Fruit fly (Drosophila melanogaster): Measurements from ENCODE around the gene CG9147.

CG9147 gene

dm6 chr2L:6045972-6046718, 19.7 kb upstream of the CG9147 start, which contains the start of gene Pfas:
Pfas (minus strand) TSS chr2L:6046050.
- TF ChIP-seq EcR (GFP tag; optimal IDR thresholded peaks at IDR 0.05): no peak
- TF ChIP-seq CG8478 (optimal IDR thresholded peaks at IDR 0.05): no peak
- no peak for TF ChIP-seq Dll (optimal IDR thresholded peaks at IDR 0.05)
- no peak for TF ChIP-seq psq (optimal IDR thresholded peaks at IDR 0.05)
- no peak for TF ChIP-seq usp (GFP tag; optimal IDR thresholded peaks at IDR 0.05)
- no peak for TF ChIP-seq pan (optimal IDR thresholded peaks at IDR 0.05)

dm6 chr2L:6046865-6047264, 18.9 kb upstream of the CG9147 start:
- TF ChIP-seq psq (optimal IDR thresholded peaks at IDR 0.05): no peak
- no peak for TF ChIP-seq CG8478 (optimal IDR thresholded peaks at IDR 0.05)
- TF ChIP-seq EcR (GFP tag; optimal IDR thresholded peaks at IDR 0.05): no peak
- TF ChIP-seq pan (optimal IDR thresholded peaks at IDR 0.05): no peak
- TF ChIP-seq Dll (optimal IDR thresholded peaks at IDR 0.05): no peak
- no peak for TF ChIP-seq usp (GFP tag; optimal IDR thresholded peaks at IDR 0.05)

dm6 chr2L:6047528-6048160, 18.2 kb upstream of the CG9147 start, which contains the start of gene IPIP:
IPIP (plus strand) TSS chr2L:6048002.
- no peak for TF ChIP-seq usp (GFP tag; optimal IDR thresholded peaks at IDR 0.05)
- no peak for TF ChIP-seq psq (optimal IDR thresholded peaks at IDR 0.05)
- TF ChIP-seq Dll (optimal IDR thresholded peaks at IDR 0.05): no peak
- TF ChIP-seq pan (optimal IDR thresholded peaks at IDR 0.05): no peak
- no peak for TF ChIP-seq CG8478 (optimal IDR thresholded peaks at IDR 0.05)
- TF ChIP-seq EcR (GFP tag; optimal IDR thresholded peaks at IDR 0.05): no peak

dm6 chr2L:6048542-6048941, 17.3 kb upstream of the CG9147 start, which contains the start of the genes CG34179 and slmo:
CG34179 (minus strand) TSS chr2L:6048706.
slmo (minus strand) TSS chr2L:6048706.
- no peak for TF ChIP-seq psq (optimal IDR thresholded peaks at IDR 0.05)
- TF ChIP-seq usp (GFP tag; optimal IDR thresholded peaks at IDR 0.05): no peak
- no peak for TF ChIP-seq Dll (optimal IDR thresholded peaks at IDR 0.05)
- TF ChIP-seq pan (optimal IDR thresholded peaks at IDR 0.05): no peak
- no peak for TF ChIP-seq EcR (GFP tag; optimal IDR thresholded peaks at IDR 0.05)

dm6 chr2L:6050575-6050974, 15.2 kb upstream of the CG9147 start, which contains the start of gene CG9135:
CG9135 (plus strand) TSS chr2L:6050800.
- TF ChIP-seq psq (optimal IDR thresholded peaks at IDR 0.05) (no peak), usp (GFP tag; optimal IDR thresholded peaks at IDR 0.05) (no peak), Dll (optimal IDR thresholded peaks at IDR 0.05) (no peak), EcR (GFP tag; optimal IDR thresholded peaks at IDR 0.05) (no peak), CG8478 (optimal IDR thresholded peaks at IDR 0.05) (no peak), pan (optimal IDR thresholded peaks at IDR 0.05) (no peak)

- no peak for TF ChIP-seq Dll (optimal IDR thresholded peaks at IDR 0.05)
Observed at dm6 chr2L:6051212-6051621, 14.6 kb upstream of the CG9147 start.

dm6 chr2L:6053874-6054469, 11.8 kb upstream of the CG9147 start, which contains the start of gene CG13995:
CG13995 (plus strand) TSS chr2L:6054302.
- TF ChIP-seq EcR (GFP tag; optimal IDR thresholded peaks at IDR 0.05): no peak
- no peak for TF ChIP-seq psq (optimal IDR thresholded peaks at IDR 0.05)
- TF ChIP-seq pan (optimal IDR thresholded peaks at IDR 0.05): no peak
- TF ChIP-seq Dll (optimal IDR thresholded peaks at IDR 0.05): no peak
- TF ChIP-seq CG8478 (optimal IDR thresholded peaks at IDR 0.05): no peak
- no peak for TF ChIP-seq usp (GFP tag; optimal IDR thresholded peaks at IDR 0.05)

- TF ChIP-seq CG8478 (optimal IDR thresholded peaks at IDR 0.05) (no peak), usp (GFP tag; optimal IDR thresholded peaks at IDR 0.05) (no peak), EcR (GFP tag; optimal IDR thresholded peaks at IDR 0.05) (no peak), pan (optimal IDR thresholded peaks at IDR 0.05) (no peak), Dll (optimal IDR thresholded peaks at IDR 0.05) (no peak), psq (optimal IDR thresholded peaks at IDR 0.05) (no peak)
Observed at dm6 chr2L:6060210-6060609, 5.6 kb upstream of the CG9147 start, which contains the start of gene CG34180. CG34180 (plus strand) TSS chr2L:6060510.

dm6 chr2L:6062382-6063082, 3.3 kb upstream of the CG9147 start, which contains the start of the genes ND-51 and CG13994:
ND-51 (minus strand) TSS chr2L:6062757.
CG13994 (plus strand) TSS chr2L:6062989.
- no peak for TF ChIP-seq Dll (optimal IDR thresholded peaks at IDR 0.05)
- TF ChIP-seq pan (optimal IDR thresholded peaks at IDR 0.05): no peak
- no peak for TF ChIP-seq CG8478 (optimal IDR thresholded peaks at IDR 0.05)
- TF ChIP-seq EcR (GFP tag; optimal IDR thresholded peaks at IDR 0.05): no peak
- TF ChIP-seq psq (optimal IDR thresholded peaks at IDR 0.05): no peak

dm6 chr2L:6068544-6069251, 2.9 kb downstream of the CG9147 start, which contains the start of the genes CG9150 and Pfdn1:
CG9150 (minus strand) TSS chr2L:6068594.
Pfdn1 (plus strand) TSS chr2L:6069079.
- TF ChIP-seq pan (optimal IDR thresholded peaks at IDR 0.05): no peak
- no peak for TF ChIP-seq CG8478 (optimal IDR thresholded peaks at IDR 0.05)
- TF ChIP-seq psq (optimal IDR thresholded peaks at IDR 0.05): no peak
- TF ChIP-seq Dll (optimal IDR thresholded peaks at IDR 0.05): no peak
- no peak for TF ChIP-seq EcR (GFP tag; optimal IDR thresholded peaks at IDR 0.05)
- no peak for TF ChIP-seq usp (GFP tag; optimal IDR thresholded peaks at IDR 0.05)

All from whole organism.